Worm (Caenorhabditis elegans) whole organism, late embryonic: Measurements from ENCODE around the gene Y62F5A.12.
A peak's percentile ranks its signal among the peaks of the same experiment; 100 is the strongest.

ENCODE experiments used
- C08G9.2 ChIP-seq: sonication (generic microtip); optimal IDR thresholded peaks from 2 replicates; lab custom pipeline; 2016; ENCODE audit warnings: mild to moderate bottlenecking, missing genetic modification characterization, moderate library complexity, missing compliant biosample characterization
- C38D4.7 ChIP-seq: fragments of 200-800 bp; sonication (Bioruptor generic); optimal IDR thresholded peaks from 2 replicates; lab custom pipeline; 2018; ENCODE audit warnings: mild to moderate bottlenecking, missing genetic modification characterization, moderate library complexity, missing compliant biosample characterization
- K02D7.2 ChIP-seq: sonication (generic microtip); optimal IDR thresholded peaks from 2 replicates; lab custom pipeline; 2017; ENCODE audit warnings: mild to moderate bottlenecking, missing genetic modification characterization, missing compliant biosample characterization
- K09A11.1 ChIP-seq: sonication (generic microtip); optimal IDR thresholded peaks from 2 replicates; lab custom pipeline; 2017; ENCODE audit warnings: antibody characterized with exemption, mild to moderate bottlenecking, missing genetic modification characterization, missing compliant biosample characterization; ENCODE audit not compliant: insufficient read depth
- ama-1 ChIP-seq: fragments of 150-350 bp; optimal IDR thresholded peaks from 2 replicates; lab custom pipeline; 2014
- ceh-14 ChIP-seq: sonication (generic microtip); optimal IDR thresholded peaks from 2 replicates; lab custom pipeline; 2016; ENCODE audit warnings: missing genotype, missing genetic modification characterization, missing compliant biosample characterization
- ceh-2 ChIP-seq: sonication (generic microtip); optimal IDR thresholded peaks from 2 replicates; lab custom pipeline; 2016; ENCODE audit warnings: missing genotype, missing genetic modification characterization, missing compliant biosample characterization
- ceh-22 ChIP-seq: sonication (generic microtip); optimal IDR thresholded peaks from 2 replicates; lab custom pipeline; 2017; ENCODE audit warnings: missing biosample characterization, missing genetic modification characterization
- ceh-34 ChIP-seq: sonication (generic microtip); optimal IDR thresholded peaks from 2 replicates; lab custom pipeline; 2016; ENCODE audit warnings: mild to moderate bottlenecking, missing genetic modification characterization, missing compliant biosample characterization
- ceh-48 ChIP-seq: sonication (generic microtip); optimal IDR thresholded peaks from 2 replicates; lab custom pipeline; 2016; ENCODE audit warnings: missing genetic modification characterization, inconsistent platforms, missing compliant biosample characterization
- ceh-6 ChIP-seq: fragments of 200-800 bp; sonication (Bioruptor generic); optimal IDR thresholded peaks from 2 replicates; lab custom pipeline; 2018; ENCODE audit warnings: mild to moderate bottlenecking, missing genetic modification characterization, missing compliant biosample characterization
- ceh-9 ChIP-seq: sonication (generic microtip); optimal IDR thresholded peaks from 2 replicates; lab custom pipeline; 2016; ENCODE audit warnings: mild to moderate bottlenecking, missing genetic modification characterization, inconsistent platforms, missing compliant biosample characterization
- dmd-4 ChIP-seq: sonication (generic microtip); optimal IDR thresholded peaks from 2 replicates; lab custom pipeline; 2016; ENCODE audit warnings: borderline replicate concordance, missing genetic modification characterization, missing compliant biosample characterization
- dve-1 ChIP-seq: sonication (generic microtip); optimal IDR thresholded peaks from 2 replicates; lab custom pipeline; 2017; ENCODE audit warnings: antibody characterized with exemption, mild to moderate bottlenecking, missing genetic modification characterization, missing compliant biosample characterization
- elt-2 ChIP-seq: sonication (generic microtip); optimal IDR thresholded peaks from 2 replicates; lab custom pipeline; 2016; ENCODE audit warnings: missing genetic modification reagents, missing genetic modification characterization, missing compliant biosample characterization
- elt-4 ChIP-seq: sonication (generic microtip); optimal IDR thresholded peaks from 2 replicates; lab custom pipeline; 2016; ENCODE audit warnings: missing genetic modification characterization, missing compliant biosample characterization
- fkh-6 ChIP-seq: sonication (generic microtip); optimal IDR thresholded peaks from 2 replicates; lab custom pipeline; 2016; ENCODE audit warnings: missing genetic modification characterization, missing compliant biosample characterization
- gmeb-2 ChIP-seq: sonication (generic microtip); optimal IDR thresholded peaks from 2 replicates; lab custom pipeline; 2016; ENCODE audit warnings: missing genetic modification characterization, inconsistent platforms, missing compliant biosample characterization
- hlh-15 ChIP-seq: sonication (generic microtip); optimal IDR thresholded peaks from 2 replicates; lab custom pipeline; 2016; ENCODE audit warnings: missing genetic modification characterization, missing compliant biosample characterization
- hlh-30 ChIP-seq: sonication (generic microtip); optimal IDR thresholded peaks from 2 replicates; lab custom pipeline; 2017; ENCODE audit warnings: antibody characterized with exemption, missing genetic modification characterization, missing compliant biosample characterization; ENCODE audit not compliant: insufficient read depth
- hlh-8 ChIP-seq: sonication (generic microtip); optimal IDR thresholded peaks from 2 replicates; lab custom pipeline; 2016; ENCODE audit warnings: missing genotype, missing genetic modification characterization, missing compliant biosample characterization
- lin-11 ChIP-seq: fragments of 200-800 bp; sonication (Bioruptor generic); optimal IDR thresholded peaks from 2 replicates; lab custom pipeline; 2018; ENCODE audit warnings: mild to moderate bottlenecking, missing genetic modification characterization, missing compliant biosample characterization
- mec-3 ChIP-seq: sonication (generic microtip); optimal IDR thresholded peaks from 2 replicates; lab custom pipeline; 2016; ENCODE audit warnings: borderline replicate concordance, missing genetic modification characterization, missing compliant biosample characterization
- nfya-1 ChIP-seq: sonication (generic microtip); optimal IDR thresholded peaks from 2 replicates; lab custom pipeline; 2017; ENCODE audit warnings: missing genetic modification characterization, mild to moderate bottlenecking, missing compliant biosample characterization, antibody characterized with exemption, moderate library complexity
- nhr-11 ChIP-seq: fragments of 150-350 bp; optimal IDR thresholded peaks from 2 replicates; lab custom pipeline; 2014; ENCODE audit warnings: missing biosample characterization, missing genetic modification characterization
- odd-2 ChIP-seq: sonication (generic microtip); optimal IDR thresholded peaks from 2 replicates; lab custom pipeline; 2017; ENCODE audit warnings: antibody characterized with exemption, mild to moderate bottlenecking, missing genetic modification characterization, missing compliant biosample characterization
- pat-9 ChIP-seq: fragments of 200-800 bp; sonication (Bioruptor generic); optimal IDR thresholded peaks from 2 replicates; lab custom pipeline; 2018; ENCODE audit warnings: mild to moderate bottlenecking, missing genetic modification characterization, moderate library complexity, missing compliant biosample characterization
- pha-4 ChIP-seq: fragments of 150-350 bp; optimal IDR thresholded peaks from 2 replicates; lab custom pipeline; 2018; ENCODE audit warnings: missing biosample characterization, missing genetic modification reagents, missing genetic modification characterization
- ref-2 ChIP-seq: sonication (generic microtip); optimal IDR thresholded peaks from 2 replicates; lab custom pipeline; 2016; ENCODE audit warnings: missing genetic modification characterization, missing compliant biosample characterization
- rnt-1 ChIP-seq: sonication (generic microtip); optimal IDR thresholded peaks from 2 replicates; lab custom pipeline; 2016; ENCODE audit warnings: missing genetic modification characterization, missing compliant biosample characterization
- sdc-2 ChIP-seq: sonication (generic microtip); optimal IDR thresholded peaks from 2 replicates; lab custom pipeline; 2016; ENCODE audit warnings: missing genotype, missing genetic modification characterization, missing compliant biosample characterization
- sox-4 ChIP-seq: sonication (generic microtip); optimal IDR thresholded peaks from 2 replicates; lab custom pipeline; 2017; ENCODE audit warnings: mild to moderate bottlenecking, missing genetic modification characterization, inconsistent platforms, missing compliant biosample characterization
- syd-9 ChIP-seq: sonication (generic microtip); optimal IDR thresholded peaks from 2 replicates; lab custom pipeline; 2016; ENCODE audit warnings: mild to moderate bottlenecking, missing genetic modification characterization, moderate library complexity, missing compliant biosample characterization
- tbx-7 ChIP-seq: sonication (generic microtip); optimal IDR thresholded peaks from 2 replicates; lab custom pipeline; 2016; ENCODE audit warnings: missing genotype, missing genetic modification characterization, missing compliant biosample characterization
- ttx-3 ChIP-seq: sonication (generic microtip); optimal IDR thresholded peaks from 2 replicates; lab custom pipeline; 2016; ENCODE audit warnings: missing genetic modification reagents, missing genetic modification characterization, missing compliant biosample characterization
- unc-3 ChIP-seq, 2 experiments: fragments of 200-800 bp in 1 of 2; sonication (Bioruptor generic) in 1 of 2; sonication (generic microtip) in 1 of 2; conservative IDR thresholded peaks in 1 of 2; optimal IDR thresholded peaks in 1 of 2; 2 replicates each; pipeline versions ENCODE4 v1.3.6 to Lab custom; 2016 to 2022; ENCODE audit warnings: missing compliant biosample characterization in 2 of 2, missing genetic modification characterization in 2 of 2, missing genetic modification reagents in 1 of 2
- unc-55 ChIP-seq: sonication (generic microtip); optimal IDR thresholded peaks from 2 replicates; lab custom pipeline; 2017; ENCODE audit warnings: missing biosample characterization, missing genetic modification reagents, missing genetic modification characterization

The Y62F5A.12 gene

ce11 chrII:11545299-11545951 is 11.1 kb upstream of the Y62F5A.12 start, which contains the start of gene dnj-13 (continued):
- TF ChIP-seq elt-2 (tag; lab: Kevin White, UChicago), result peak; percentile 73
- TF ChIP-seq sdc-2 (tag; lab: Kevin White, UChicago), result peak; percentile 55
- TF ChIP-seq hlh-8 (tag; lab: Kevin White, UChicago), result peak; percentile 36
- TF ChIP-seq hlh-30, result peak; percentile 83
- TF ChIP-seq hlh-15 (tag; lab: Kevin White, UChicago), result no peak
- no peak for TF ChIP-seq ceh-9
- peak; percentile 82 for TF ChIP-seq unc-55 (GFP tag; lab: Kevin White, UChicago)
- no peak for TF ChIP-seq elt-4 (tag; lab: Kevin White, UChicago)
- TF ChIP-seq fkh-6, result no peak
- peak; percentile 51 for TF ChIP-seq gmeb-2 (tag; lab: Kevin White, UChicago)
- TF ChIP-seq ceh-14 (tag; lab: Kevin White, UChicago), result peak; percentile 4
- TF ChIP-seq ceh-22 (tag; lab: Kevin White, UChicago), result peak; percentile 3
- TF ChIP-seq K02D7.2, result no peak
- TF ChIP-seq ceh-34, result peak; percentile 86
- no peak for TF ChIP-seq K09A11.1 (tag; lab: Kevin White, UChicago)
- TF ChIP-seq odd-2 (tag; lab: Kevin White, UChicago), result no peak
- TF ChIP-seq ref-2 (tag; lab: Kevin White, UChicago), result peak; percentile 93
- TF ChIP-seq ceh-48 (tag; lab: Kevin White, UChicago), result peak; percentile 31
- TF ChIP-seq nfya-1 (tag; lab: Kevin White, UChicago), result peak; percentile 90
- TF ChIP-seq tbx-7 (tag; lab: Kevin White, UChicago), result peak; percentile 15
- TF ChIP-seq dmd-4 (tag; lab: Kevin White, UChicago), result no peak
- TF ChIP-seq nhr-11, result no peak
- peak; percentile 27 for TF ChIP-seq ama-1

- no peak for TF ChIP-seq unc-55 (GFP tag; lab: Kevin White, UChicago)
- no peak for TF ChIP-seq ama-1
- TF ChIP-seq odd-2 (tag; lab: Kevin White, UChicago), result no peak
- no peak for TF ChIP-seq ttx-3
- TF ChIP-seq dve-1 (tag; lab: Kevin White, UChicago), result no peak
- no peak for TF ChIP-seq mec-3
- no peak for TF ChIP-seq syd-9 (tag; lab: Kevin White, UChicago)
- no peak for TF ChIP-seq ceh-2 (tag; lab: Kevin White, UChicago)
- TF ChIP-seq pha-4 (tag; lab: Kevin White, UChicago), result no peak
- no peak for TF ChIP-seq C38D4.7
- TF ChIP-seq ceh-6 (GFP tag; lab: Kevin White, UChicago), result no peak
- TF ChIP-seq K02D7.2, result no peak
- TF ChIP-seq unc-3 (GFP tag; conservative IDR thresholded peaks at IDR 0.05; lab: Robert Waterston, UW), result no peak
- no peak for TF ChIP-seq unc-3 (tag; optimal IDR thresholded peaks at IDR 0.05; lab: Kevin White, UChicago)
- no peak for TF ChIP-seq rnt-1 (tag; lab: Kevin White, UChicago)
- no peak for TF ChIP-seq C08G9.2 (tag; lab: Kevin White, UChicago)
- TF ChIP-seq lin-11, result no peak
- no peak for TF ChIP-seq pat-9 (tag; lab: Kevin White, UChicago)
- TF ChIP-seq ceh-9, result no peak
- no peak for TF ChIP-seq ref-2 (tag; lab: Kevin White, UChicago)
Observed at ce11 chrII:11544714-11545113, 10.4 kb upstream of the Y62F5A.12 start, which contains the start of gene F54D5.9. Gene F54D5.9, minus strand, starts transcription at chrII:11544828.

- TF ChIP-seq unc-55 (GFP tag; lab: Kevin White, UChicago) (peak; percentile 17), sox-4 (no peak)
Observed at ce11 chrII:11542958-11543357, 8.7 kb upstream of the Y62F5A.12 start.
